Fruit fly (Drosophila melanogaster) whole organism, pupa: ENCODE measurements around the gene sqz.

Experiments used
- CG10348 ChIP-seq: fragments of 200-800 bp; sonication (Bioruptor generic); IDR thresholded peaks from 2 replicates; pipeline ENCODE4 v1.3.6; 2022; ENCODE audit warnings: missing biosample characterization, missing genetic modification characterization
- CG12605 ChIP-seq: fragments of 200-800 bp; sonication (Bioruptor generic); IDR thresholded peaks from 2 replicates; pipeline ENCODE4 v1.3.6; 2022; ENCODE audit warnings: missing biosample characterization, missing genetic modification characterization
- CG13204 ChIP-seq: fragments of 200-800 bp; sonication (Bioruptor generic); optimal IDR thresholded peaks from 2 replicates; lab custom pipeline; 2018; ENCODE audit warnings: missing biosample characterization, mild to moderate bottlenecking, missing genetic modification characterization, moderate library complexity
- CG14655 ChIP-seq: fragments of 200-800 bp; sonication (Bioruptor generic); optimal IDR thresholded peaks from 3 replicates; lab custom pipeline; 2017; ENCODE audit warnings: mild to moderate bottlenecking, missing biosample characterization, missing genetic modification reagents, missing genetic modification characterization
- CG15710 ChIP-seq: fragments of 200-800 bp; sonication (Bioruptor generic); optimal IDR thresholded peaks from 2 replicates; lab custom pipeline; 2018; ENCODE audit warnings: missing biosample characterization, mild to moderate bottlenecking, missing genetic modification characterization, moderate library complexity
- CG17806 ChIP-seq: fragments of 200-800 bp; sonication (Bioruptor generic); optimal IDR thresholded peaks from 2 replicates; lab custom pipeline; 2018; ENCODE audit warnings: missing biosample characterization, mild to moderate bottlenecking, missing genetic modification characterization, moderate library complexity
- CG32121 ChIP-seq: fragments of 200-800 bp; sonication (Bioruptor generic); IDR thresholded peaks from 2 replicates; pipeline ENCODE4 v1.3.6; 2022; ENCODE audit warnings: missing biosample characterization, missing genetic modification characterization
- CG34367 ChIP-seq: fragments of 200-800 bp; sonication (Bioruptor generic); optimal IDR thresholded peaks from 2 replicates; lab custom pipeline; 2018; ENCODE audit warnings: missing biosample characterization, mild to moderate bottlenecking, missing genetic modification characterization
- CG4496 ChIP-seq: fragments of 200-800 bp; sonication (Bioruptor generic); IDR thresholded peaks from 3 replicates; pipeline ENCODE4 v1.3.6; 2022; ENCODE audit warnings: missing biosample characterization, missing genetic modification characterization
- CG8159 ChIP-seq: fragments of 200-800 bp; sonication (Bioruptor generic); optimal IDR thresholded peaks from 3 replicates; lab custom pipeline; 2018; ENCODE audit warnings: missing biosample characterization, mild to moderate bottlenecking, missing genetic modification characterization, moderate library complexity
- CG8301 ChIP-seq: fragments of 200-800 bp; sonication (Bioruptor generic); optimal IDR thresholded peaks from 2 replicates; lab custom pipeline; 2018; ENCODE audit warnings: missing biosample characterization, mild to moderate bottlenecking, missing genetic modification characterization
- CG9948 ChIP-seq: fragments of 200-800 bp; sonication (Bioruptor generic); optimal IDR thresholded peaks from 2 replicates; lab custom pipeline; 2018; ENCODE audit warnings: missing biosample characterization, mild to moderate bottlenecking, missing genetic modification characterization, moderate library complexity
- D1 ChIP-seq: fragments of 200-800 bp; sonication (Bioruptor generic); optimal IDR thresholded peaks from 2 replicates; lab custom pipeline; 2018; ENCODE audit warnings: missing biosample characterization, mild to moderate bottlenecking, missing genetic modification characterization, moderate library complexity
- EcR ChIP-seq: fragments of 200-800 bp; sonication (Bioruptor generic); optimal IDR thresholded peaks from 3 replicates; lab custom pipeline; 2019; ENCODE audit warnings: missing biosample characterization, missing genetic modification characterization, mild to moderate bottlenecking, moderate library complexity, missing genetic modification reagents
- Ets98B ChIP-seq: fragments of 200-800 bp; sonication (Bioruptor generic); IDR thresholded peaks from 2 replicates; pipeline ENCODE4 v1.3.6; 2022; ENCODE audit warnings: missing biosample characterization, missing genetic modification characterization
- Pif1A ChIP-seq: fragments of 200-800 bp; sonication (Bioruptor generic); optimal IDR thresholded peaks from 3 replicates; lab custom pipeline; 2016; ENCODE audit warnings: missing biosample characterization, missing genetic modification characterization
- Pif1B ChIP-seq: fragments of 200-800 bp; sonication (Bioruptor generic); optimal IDR thresholded peaks from 3 replicates; lab custom pipeline; 2016; ENCODE audit warnings: missing biosample characterization, missing genetic modification characterization
- Snoo ChIP-seq: fragments of 200-800 bp; sonication (Bioruptor generic); optimal IDR thresholded peaks from 3 replicates; lab custom pipeline; 2017; ENCODE audit warnings: missing biosample characterization, mild to moderate bottlenecking, missing genetic modification characterization, inconsistent platforms
- fd96Ca ChIP-seq: fragments of 200-800 bp; sonication (Bioruptor generic); IDR thresholded peaks from 3 replicates; pipeline ENCODE4 v1.3.6; 2022; ENCODE audit warnings: missing biosample characterization, missing genetic modification characterization
- gl ChIP-seq: fragments of 200-800 bp; sonication (Bioruptor generic); optimal IDR thresholded peaks from 2 replicates; lab custom pipeline; 2018; ENCODE audit warnings: missing biosample characterization, mild to moderate bottlenecking, missing genetic modification characterization
- rn ChIP-seq: fragments of 200-800 bp; sonication (Bioruptor generic); IDR thresholded peaks from 2 replicates; pipeline ENCODE4 v1.3.6; 2022; ENCODE audit warnings: missing biosample characterization, missing genetic modification characterization

The sqz gene

DNA sequence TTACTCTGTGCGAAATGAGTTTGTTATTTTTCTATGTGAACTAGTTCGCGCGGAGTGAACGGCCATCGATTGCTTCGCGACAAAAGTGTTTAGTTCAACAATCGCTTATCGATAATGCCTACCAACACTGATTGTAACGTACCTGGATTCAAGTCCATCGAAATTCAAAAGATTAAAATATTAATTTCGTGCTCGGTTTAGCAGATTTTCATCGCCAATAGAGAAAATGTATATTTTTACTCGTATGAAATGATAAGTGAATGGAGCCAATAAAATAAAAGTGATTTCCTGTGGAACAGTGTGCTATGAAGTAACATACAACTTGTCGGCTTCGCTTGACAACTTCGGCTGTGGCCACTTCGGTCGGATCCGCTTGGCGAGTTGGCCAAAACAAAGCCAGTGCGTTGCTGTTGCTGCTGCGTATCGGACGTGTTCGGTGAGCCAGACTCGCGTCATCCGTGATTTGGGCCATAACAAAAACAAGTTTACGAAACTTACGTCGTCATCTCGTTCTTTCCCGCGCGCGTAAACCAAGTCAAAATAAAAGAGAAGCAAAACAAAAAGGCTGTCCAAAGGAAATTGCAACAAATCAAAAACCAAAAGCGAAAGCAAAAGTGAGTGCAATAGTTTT is 16.4 kb downstream of the sqz start, which contains the start of the genes CG5555 and myd:
CG5555 (minus strand) TSS at position 276 of the 631 bp plus-strand sequence.
myd (plus strand) TSS at position 397 of the 631 bp plus-strand sequence.
- TF ChIP-seq CG10348 (GFP tag; lab: Robert Waterston, UW) (no peak), Pif1A (peak; percentile 67), CG32121 (peak; percentile 64; the same call in 1 of the 2 replicates), Pif1B (peak; percentile 67), CG9948 (tag; lab: Kevin White, UChicago) (peak; percentile 7), CG12605 (peak; percentile 56; the same call in 1 of the 2 replicates), EcR (peak; percentile 51), CG13204 (GFP tag; lab: Kevin White, UChicago) (no peak), CG15710 (peak; percentile 49), fd96Ca (peak; percentile 59; the same call in 1 of the 3 replicates), Ets98B (GFP tag; lab: Robert Waterston, UW) (peak; percentile 74), CG8159 (tag; lab: Kevin White, UChicago) (no peak), CG4496 (GFP tag; lab: Robert Waterston, UW) (peak; percentile 78), Snoo (tag; lab: Kevin White, UChicago) (peak; percentile 58)
- TF ChIP-seq, all 21 proteins: peak for 11

DNA sequence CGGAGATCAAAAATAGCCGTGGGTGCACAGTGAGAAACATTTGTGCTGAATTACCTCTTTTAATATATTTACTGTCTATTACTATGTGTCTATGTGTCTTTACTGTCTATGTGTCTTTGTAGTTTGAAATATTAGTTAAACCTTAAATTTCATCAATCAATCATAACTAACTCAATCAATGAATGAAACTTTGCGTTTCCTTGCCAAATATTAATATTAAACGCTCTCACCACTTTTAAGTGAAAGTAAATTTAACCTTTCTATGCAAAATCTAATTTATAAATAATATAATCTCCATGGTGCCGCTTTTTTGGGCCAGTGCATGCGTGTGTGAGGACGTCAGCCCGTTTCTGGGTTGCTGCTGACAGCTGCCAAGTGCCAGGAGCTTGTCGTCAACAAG is 17.2 kb downstream of the sqz start:
- peak; percentile 71 for TF ChIP-seq Pif1A
- TF ChIP-seq CG34367 (tag; lab: Kevin White, UChicago): peak; percentile 62
- TF ChIP-seq EcR: no peak
- peak; percentile 44; the same call in 1 of the 2 replicates for TF ChIP-seq rn (GFP tag; lab: Robert Waterston, UW)
- peak; percentile 73; the same call in 1 of the 2 replicates for TF ChIP-seq CG32121
- no peak for TF ChIP-seq CG12605
- peak; percentile 74 for TF ChIP-seq CG15710
- TF ChIP-seq Ets98B (GFP tag; lab: Robert Waterston, UW): peak; percentile 41
- TF ChIP-seq CG8301 (tag; lab: Kevin White, UChicago): peak; percentile 83
- TF ChIP-seq Pif1B: peak; percentile 47
- TF ChIP-seq Snoo (tag; lab: Kevin White, UChicago): peak; percentile 17
- TF ChIP-seq CG8159 (tag; lab: Kevin White, UChicago): peak; percentile 81
- peak; percentile 88 for TF ChIP-seq CG14655 (GFP tag; lab: Kevin White, UChicago)
- peak; percentile 77 for TF ChIP-seq CG9948 (tag; lab: Kevin White, UChicago)
- 0 out of 3 replicates have a peak, but pooled peaks have one; percentile 27 for TF ChIP-seq CG4496 (GFP tag; lab: Robert Waterston, UW)
- TF ChIP-seq CG17806: peak; percentile 72
- peak; percentile 45; the same call in 1 of the 2 replicates for TF ChIP-seq CG10348 (GFP tag; lab: Robert Waterston, UW)
- peak; percentile 29 for TF ChIP-seq CG13204 (GFP tag; lab: Kevin White, UChicago)
- no peak for TF ChIP-seq D1 (tag; lab: Kevin White, UChicago)
- no peak for TF ChIP-seq fd96Ca
- no peak for TF ChIP-seq gl

- TF ChIP-seq CG13204 (GFP tag; lab: Kevin White, UChicago) (no peak), CG15710 (no peak)
- TF ChIP-seq, all 21 proteins: peak for 0
These were observed 18.8 kb downstream of the sqz start for dm6 chr3R:19182848-19183247.

- TF ChIP-seq D1 (tag; lab: Kevin White, UChicago): peak; percentile 63
- TF ChIP-seq CG8301 (tag; lab: Kevin White, UChicago): peak; percentile 87
- TF ChIP-seq CG32121: no peak
- peak; percentile 90 for TF ChIP-seq CG14655 (GFP tag; lab: Kevin White, UChicago)
- TF ChIP-seq EcR: no peak
- TF ChIP-seq CG9948 (tag; lab: Kevin White, UChicago): peak; percentile 87
- TF ChIP-seq gl: peak; percentile 5
- peak; percentile 85 for TF ChIP-seq CG15710
- peak; percentile 90 for TF ChIP-seq CG17806
- no peak for TF ChIP-seq fd96Ca
- TF ChIP-seq CG13204 (GFP tag; lab: Kevin White, UChicago): peak; percentile 62
- TF ChIP-seq Pif1A: peak; percentile 81
- TF ChIP-seq rn (GFP tag; lab: Robert Waterston, UW): no peak
- TF ChIP-seq CG4496 (GFP tag; lab: Robert Waterston, UW): 0 out of 3 replicates have a peak, but pooled peaks have one; percentile 24
- TF ChIP-seq Snoo (tag; lab: Kevin White, UChicago): peak; percentile 25
- peak; percentile 85 for TF ChIP-seq CG34367 (tag; lab: Kevin White, UChicago)
- TF ChIP-seq CG12605: no peak
- TF ChIP-seq Ets98B (GFP tag; lab: Robert Waterston, UW): no peak
- no peak for TF ChIP-seq CG10348 (GFP tag; lab: Robert Waterston, UW)
- TF ChIP-seq CG8159 (tag; lab: Kevin White, UChicago): peak; percentile 90
- peak; percentile 75 for TF ChIP-seq Pif1B
- TF ChIP-seq, all 21 proteins: peak for 14
These were observed 23.7 kb downstream of the sqz start for dm6 chr3R:19187717-19188149.

DNA sequence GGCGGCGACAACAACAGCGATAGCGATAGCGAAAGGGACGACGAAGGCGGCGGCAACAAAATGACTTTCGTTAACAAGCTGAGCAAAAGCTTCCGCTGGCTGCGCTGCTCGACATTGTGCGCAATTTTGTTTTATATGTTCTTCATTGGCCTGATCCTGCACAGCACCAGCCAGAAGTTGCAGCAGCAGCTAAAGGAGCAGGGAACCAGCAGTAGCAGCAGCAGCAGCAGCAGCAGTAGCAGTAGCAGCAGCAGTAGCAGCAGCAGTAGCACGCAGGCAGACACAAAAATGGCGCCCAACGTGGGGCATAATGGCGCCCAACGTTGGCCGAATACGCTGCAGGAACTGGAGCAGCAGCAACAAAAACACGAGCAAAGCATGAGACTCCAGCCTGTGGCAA is 26.0 kb downstream of the sqz start:
- TF ChIP-seq CG17806 (no peak), Ets98B (GFP tag; lab: Robert Waterston, UW) (no peak), CG8301 (tag; lab: Kevin White, UChicago) (no peak), CG4496 (GFP tag; lab: Robert Waterston, UW) (no peak; the same call in 2 of the 3 replicates), rn (GFP tag; lab: Robert Waterston, UW) (no peak), EcR (no peak), Pif1B (no peak), Pif1A (no peak), CG15710 (no peak), CG32121 (no peak), CG34367 (tag; lab: Kevin White, UChicago) (no peak), CG10348 (GFP tag; lab: Robert Waterston, UW) (no peak), CG13204 (GFP tag; lab: Kevin White, UChicago) (no peak), CG14655 (GFP tag; lab: Kevin White, UChicago) (no peak), CG12605 (no peak), D1 (tag; lab: Kevin White, UChicago) (no peak), CG9948 (tag; lab: Kevin White, UChicago) (no peak), fd96Ca (no peak), Snoo (tag; lab: Kevin White, UChicago) (no peak), gl (no peak)
- TF ChIP-seq, all 21 proteins: peak for 0
